Fruit fly (Drosophila melanogaster) whole organism, embryonic: Measurements from ENCODE around the gene f-cup.
A peak's percentile ranks its signal among the peaks of the same experiment; 100 is the strongest.

Source experiments
- Adf1 ChIP-seq: fragments of 200-800 bp; sonication (Bioruptor generic); IDR thresholded peaks from 2 replicates; pipeline ENCODE4 v1.3.6; 2022; ENCODE audit warnings: missing biosample characterization, missing genetic modification characterization
- CG11696 ChIP-seq: fragments of 200-800 bp; sonication (Bioruptor generic); IDR thresholded peaks from 2 replicates; pipeline ENCODE4 v1.3.6; 2022; ENCODE audit warnings: missing biosample characterization, missing genetic modification characterization
- CG12769 ChIP-seq: fragments of 200-800 bp; sonication (Bioruptor generic); optimal IDR thresholded peaks from 2 replicates; lab custom pipeline; 2019; ENCODE audit warnings: missing biosample characterization, mild to moderate bottlenecking, missing genetic modification characterization, moderate library complexity
- CG15269 ChIP-seq: fragments of 200-800 bp; sonication (Bioruptor generic); optimal IDR thresholded peaks from 2 replicates; lab custom pipeline; 2018; ENCODE audit warnings: missing biosample characterization, mild to moderate bottlenecking, missing genetic modification characterization, moderate library complexity
- CG15696 ChIP-seq: fragments of 200-800 bp; sonication (Bioruptor generic); optimal IDR thresholded peaks from 2 replicates; lab custom pipeline; 2019; ENCODE audit warnings: missing biosample characterization, mild to moderate bottlenecking, missing genetic modification characterization, moderate library complexity
- CG17186 ChIP-seq: fragments of 200-800 bp; sonication (Bioruptor generic); optimal IDR thresholded peaks from 3 replicates; lab custom pipeline; 2017; ENCODE audit warnings: missing biosample characterization, missing genetic modification reagents, missing genetic modification characterization
- CG2129 ChIP-seq: fragments of 200-800 bp; sonication (Bioruptor generic); IDR thresholded peaks from 2 replicates; pipeline ENCODE4 v1.3.6; 2022; ENCODE audit warnings: missing biosample characterization, missing genetic modification characterization; ENCODE audit not compliant: partially characterized antibody
- CG2889 ChIP-seq: fragments of 200-800 bp; sonication (Bioruptor generic); IDR thresholded peaks from 3 replicates; pipeline ENCODE4 v1.3.6; 2022; ENCODE audit warnings: missing biosample characterization, missing genetic modification characterization
- CG30020 ChIP-seq: fragments of 200-800 bp; optimal IDR thresholded peaks from 2 replicates; lab custom pipeline; 2019; ENCODE audit warnings: missing biosample characterization, mild to moderate bottlenecking, missing genetic modification characterization, moderate library complexity
- CG31441 ChIP-seq: fragments of 200-800 bp; sonication (Bioruptor generic); IDR thresholded peaks from 2 replicates; pipeline ENCODE4 v1.3.6; 2022; ENCODE audit warnings: missing biosample characterization, missing genetic modification characterization
- CG32772 ChIP-seq: fragments of 200-800 bp; sonication (Bioruptor generic); IDR thresholded peaks from 2 replicates; pipeline ENCODE4 v1.3.6; 2022; ENCODE audit warnings: missing biosample characterization, missing genetic modification characterization
- CG3847 ChIP-seq: fragments of 200-800 bp; sonication (Bioruptor generic); IDR thresholded peaks from 2 replicates; pipeline ENCODE4 v1.3.6; 2022; ENCODE audit warnings: missing biosample characterization, missing genetic modification characterization
- CG4328 ChIP-seq: fragments of 200-800 bp; sonication (Bioruptor generic); optimal IDR thresholded peaks from 3 replicates; lab custom pipeline; 2017; ENCODE audit warnings: missing biosample characterization, missing genetic modification reagents, missing genetic modification characterization
- CG7372 ChIP-seq: fragments of 200-800 bp; sonication (Bioruptor generic); IDR thresholded peaks from 2 replicates; pipeline ENCODE4 v1.3.6; 2022; ENCODE audit warnings: missing biosample characterization, missing genetic modification characterization
- CG7928 ChIP-seq: fragments of 200-800 bp; sonication (Bioruptor generic); optimal IDR thresholded peaks from 2 replicates; lab custom pipeline; 2017; ENCODE audit warnings: missing biosample characterization, mild to moderate bottlenecking, missing genetic modification characterization
- CHES-1-like ChIP-seq: fragments of 200-800 bp; sonication (Bioruptor generic); optimal IDR thresholded peaks from 2 replicates; lab custom pipeline; 2016; ENCODE audit warnings: missing biosample characterization, missing genetic modification characterization
- CTCF ChIP-seq: fragments of 200-800 bp; sonication (Bioruptor generic); optimal IDR thresholded peaks from 2 replicates; lab custom pipeline; 2017; ENCODE audit warnings: missing biosample characterization, mild to moderate bottlenecking, missing genetic modification characterization, moderate library complexity
- Doc2 ChIP-seq: fragments of 200-800 bp; sonication (Bioruptor generic); IDR thresholded peaks from 2 replicates; pipeline ENCODE4 v1.3.6; 2022; ENCODE audit warnings: missing biosample characterization, missing genetic modification characterization
- E2f2 ChIP-seq: fragments of 200-800 bp; sonication (Bioruptor generic); IDR thresholded peaks from 2 replicates; pipeline ENCODE4 v1.3.6; 2022; ENCODE audit warnings: missing biosample characterization, missing genetic modification characterization
- Ets65A ChIP-seq: fragments of 200-800 bp; sonication (Bioruptor generic); peaks from one replicate; lab custom pipeline; 2016; ENCODE audit warnings: missing biosample characterization, missing genetic modification characterization
- Gsc ChIP-seq: fragments of 200-800 bp; sonication (Bioruptor generic); IDR thresholded peaks from 2 replicates; pipeline ENCODE4 v1.3.6; 2022; ENCODE audit warnings: missing biosample characterization, missing genetic modification characterization
- Mes4 ChIP-seq: fragments of 200-800 bp; sonication (Bioruptor generic); optimal IDR thresholded peaks from 2 replicates; lab custom pipeline; 2016; ENCODE audit warnings: missing biosample characterization, missing genetic modification characterization
- Optix ChIP-seq: fragments of 200-800 bp; sonication (Bioruptor generic); IDR thresholded peaks from 3 replicates; pipeline ENCODE4 v1.3.6; 2022; ENCODE audit warnings: missing biosample characterization, missing genetic modification characterization
- ac ChIP-seq: fragments of 200-800 bp; sonication (Bioruptor generic); optimal IDR thresholded peaks from 3 replicates; lab custom pipeline; 2017; ENCODE audit warnings: missing biosample characterization, mild to moderate bottlenecking, missing genetic modification characterization
- bab2 ChIP-seq: fragments of 200-800 bp; sonication (Bioruptor generic); optimal IDR thresholded peaks from 2 replicates; lab custom pipeline; 2016; ENCODE audit warnings: missing biosample characterization, missing genetic modification characterization
- bbx ChIP-seq: fragments of 200-800 bp; sonication (Bioruptor generic); IDR thresholded peaks from 2 replicates; pipeline ENCODE4 v1.3.6; 2022; ENCODE audit warnings: missing biosample characterization, missing genetic modification characterization; ENCODE audit not compliant: partially characterized antibody
- bsh ChIP-seq, 2 experiments: fragments of 200-800 bp; sonication (Bioruptor generic); optimal IDR thresholded peaks; 2 replicates each; lab custom pipeline; 2017 to 2018; ENCODE audit warnings: mild to moderate bottlenecking in 2 of 2, missing biosample characterization in 2 of 2, missing genetic modification characterization in 2 of 2, moderate library complexity in 1 of 2
- chn ChIP-seq: fragments of 200-800 bp; sonication (Bioruptor generic); optimal IDR thresholded peaks from 2 replicates; lab custom pipeline; 2016; ENCODE audit warnings: missing biosample characterization, missing genetic modification characterization
- dan ChIP-seq: fragments of 200-800 bp; sonication (Bioruptor generic); IDR thresholded peaks from 2 replicates; pipeline ENCODE4 v1.3.6; 2022; ENCODE audit warnings: missing biosample characterization, missing genetic modification characterization
- dati ChIP-seq: fragments of 200-800 bp; sonication (Bioruptor generic); IDR thresholded peaks from 2 replicates; pipeline ENCODE4 v1.3.6; 2022; ENCODE audit warnings: missing biosample characterization, missing genetic modification characterization
- dimm ChIP-seq: fragments of 200-800 bp; sonication (Bioruptor generic); IDR thresholded peaks from 2 replicates; pipeline ENCODE4 v1.3.6; 2022; ENCODE audit warnings: missing biosample characterization, missing genetic modification characterization
- dmrt11E ChIP-seq: fragments of 200-800 bp; sonication (Bioruptor generic); optimal IDR thresholded peaks from 3 replicates; lab custom pipeline; 2018; ENCODE audit warnings: missing biosample characterization, mild to moderate bottlenecking, missing genetic modification characterization, moderate library complexity
- gcm2 ChIP-seq: fragments of 200-800 bp; sonication (Bioruptor generic); optimal IDR thresholded peaks from 2 replicates; lab custom pipeline; 2016; ENCODE audit warnings: missing biosample characterization, missing genetic modification characterization
- ham ChIP-seq: fragments of 200-800 bp; sonication (Bioruptor generic); IDR thresholded peaks from 2 replicates; pipeline ENCODE4 v1.3.6; 2022; ENCODE audit warnings: missing biosample characterization, missing genetic modification characterization
- jing ChIP-seq: fragments of 200-800 bp; sonication (Bioruptor generic); optimal IDR thresholded peaks from 2 replicates; lab custom pipeline; 2018; ENCODE audit warnings: missing biosample characterization, mild to moderate bottlenecking, missing genetic modification characterization
- lab ChIP-seq: fragments of 200-800 bp; sonication (Bioruptor generic); optimal IDR thresholded peaks from 3 replicates; lab custom pipeline; 2017; ENCODE audit warnings: missing biosample characterization, missing genetic modification characterization, mild to moderate bottlenecking, moderate library complexity, missing genetic modification reagents
- lilli ChIP-seq: fragments of 200-800 bp; sonication (Bioruptor generic); optimal IDR thresholded peaks from 3 replicates; lab custom pipeline; 2016; ENCODE audit warnings: missing biosample characterization, missing genetic modification characterization
- mirr ChIP-seq: fragments of 200-800 bp; sonication (Bioruptor generic); optimal IDR thresholded peaks from 3 replicates; lab custom pipeline; 2018; ENCODE audit warnings: missing biosample characterization, mild to moderate bottlenecking, missing genetic modification characterization
- mld ChIP-seq: fragments of 200-800 bp; sonication (Bioruptor generic); IDR thresholded peaks from 3 replicates; pipeline ENCODE4 v1.3.6; 2022; ENCODE audit warnings: missing biosample characterization, missing genetic modification characterization; ENCODE audit not compliant: partially characterized antibody
- nerfin-1 ChIP-seq: fragments of 200-800 bp; sonication (Bioruptor generic); optimal IDR thresholded peaks from 3 replicates; lab custom pipeline; 2019; ENCODE audit warnings: missing biosample characterization, mild to moderate bottlenecking, missing genetic modification characterization, moderate library complexity
- peb ChIP-seq: fragments of 200-800 bp; sonication (Bioruptor generic); IDR thresholded peaks from 2 replicates; pipeline ENCODE4 v1.3.6; 2022; ENCODE audit warnings: missing biosample characterization, missing genetic modification characterization
- pros ChIP-seq: fragments of 200-800 bp; sonication (Bioruptor generic); optimal IDR thresholded peaks from 3 replicates; lab custom pipeline; 2019; ENCODE audit warnings: missing biosample characterization, mild to moderate bottlenecking, missing genetic modification characterization, moderate library complexity
- pzg ChIP-seq: fragments of 200-800 bp; sonication (Bioruptor generic); optimal IDR thresholded peaks from 3 replicates; lab custom pipeline; 2018; ENCODE audit warnings: missing biosample characterization, mild to moderate bottlenecking, missing genetic modification characterization, moderate library complexity
- salm ChIP-seq: fragments of 200-800 bp; sonication (Bioruptor generic); optimal IDR thresholded peaks from 2 replicates; lab custom pipeline; 2018; ENCODE audit warnings: missing biosample characterization, mild to moderate bottlenecking, missing genetic modification characterization
- sc ChIP-seq, 3 experiments: fragments of >200 bp in 2 of 3; fragments of 200-800 bp in 1 of 3; sonication (Bioruptor generic) in 1 of 3; optimal IDR thresholded peaks; 2 replicates in 2 of 3; 3 replicates in 1 of 3; lab custom pipeline; 2017; ENCODE audit warnings: mild to moderate bottlenecking in 1 of 3, missing biosample characterization in 1 of 3, missing genetic modification characterization in 1 of 3, missing genetic modification reagents in 1 of 3
- sens-2 ChIP-seq: fragments of 200-800 bp; sonication (Bioruptor generic); IDR thresholded peaks from 2 replicates; pipeline ENCODE4 v1.3.6; 2022; ENCODE audit warnings: missing biosample characterization, missing genetic modification characterization
- seq ChIP-seq: fragments of 200-800 bp; sonication (Bioruptor generic); IDR thresholded peaks from 2 replicates; pipeline ENCODE4 v1.3.6; 2022; ENCODE audit warnings: missing biosample characterization, missing genetic modification characterization
- sqz ChIP-seq: fragments of 200-800 bp; sonication (Bioruptor generic); optimal IDR thresholded peaks from 3 replicates; lab custom pipeline; 2018; ENCODE audit warnings: missing biosample characterization, mild to moderate bottlenecking, missing genetic modification characterization
- vvl ChIP-seq: fragments of 200-800 bp; sonication (Bioruptor generic); IDR thresholded peaks from 2 replicates; pipeline ENCODE4 v1.3.6; 2022; ENCODE audit warnings: missing biosample characterization, missing genetic modification characterization

Gene f-cup

DNA sequence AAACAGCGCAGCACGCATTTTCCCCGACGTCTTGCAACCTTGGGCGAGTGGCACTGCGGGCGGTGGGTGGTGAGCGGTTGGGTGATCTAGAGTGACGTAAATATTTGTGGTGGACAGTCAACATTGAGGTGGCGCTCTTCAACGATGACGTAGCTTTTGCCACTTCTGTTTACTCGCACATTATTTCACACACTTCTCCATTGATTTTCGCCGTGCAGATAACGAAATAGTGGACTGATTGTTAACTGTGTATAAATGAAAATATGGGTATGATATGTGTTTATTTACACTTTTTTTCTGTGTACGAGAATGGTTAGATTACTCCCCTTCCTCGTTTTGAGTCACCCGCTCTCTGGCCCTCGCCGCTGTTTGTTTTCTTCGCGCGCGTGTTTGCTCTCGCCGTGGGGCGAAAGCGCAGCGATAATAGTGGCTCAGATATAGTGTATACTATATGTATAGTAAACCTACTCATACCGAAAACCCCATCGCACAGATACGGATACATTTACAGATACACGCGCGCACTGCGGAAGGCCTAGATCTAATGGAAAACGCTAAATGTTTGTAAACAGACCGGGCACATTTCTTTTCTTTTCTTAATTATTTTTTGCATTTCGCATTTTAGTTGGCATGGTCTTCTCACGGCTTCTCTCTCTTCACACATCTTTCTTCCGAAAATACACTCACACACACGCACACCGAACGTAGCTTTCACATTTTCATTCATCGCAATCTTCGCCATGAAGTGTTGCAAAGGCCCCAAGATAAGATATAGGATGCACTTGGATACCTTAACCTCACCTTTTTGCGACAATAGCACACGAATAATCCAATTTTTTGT, 14.0 kb downstream of the f-cup start, which contains the start of gene omd (continued):
- TF ChIP-seq sens-2 (GFP tag; lab: Robert Waterston, UW) (0 out of 2 replicates have a peak, but pooled peaks have one; percentile 30), CG4328 (GFP tag; lab: Kevin White, UChicago) (peak; percentile 79), sc (optimal IDR thresholded peaks at IDR 0.05; lab: Kevin White, UChicago) (no peak), sc (GFP tag; optimal IDR thresholded peaks at IDR 0.05; lab: Kevin White, UChicago) (peak; percentile 43), CG11696 (no peak), mirr (GFP tag; lab: Kevin White, UChicago) (peak; percentile 82), CG15269 (tag; lab: Kevin White, UChicago) (no peak), dimm (GFP tag; lab: Robert Waterston, UW) (no peak), chn (peak; percentile 43), ac (GFP tag; lab: Kevin White, UChicago) (peak; percentile 74), E2f2 (0 out of 2 replicates have a peak, but pooled peaks have one; percentile 18), pros (GFP tag; lab: Kevin White, UChicago) (no peak), mld (GFP tag; lab: Robert Waterston, UW) (no peak), pzg (GFP tag; lab: Kevin White, UChicago) (peak; percentile 11), gcm2 (GFP tag; lab: Kevin White, UChicago) (peak; percentile 56), CG7372 (GFP tag; lab: Robert Waterston, UW) (no peak), CTCF (peak; percentile 36), Optix (GFP tag; lab: Robert Waterston, UW) (peak; percentile 76), Doc2 (no peak), CG2889 (no peak), CG12769 (tag; lab: Kevin White, UChicago) (no peak), Gsc (GFP tag; lab: Robert Waterston, UW) (no peak), dan (GFP tag; lab: Robert Waterston, UW) (no peak), peb (peak; percentile 18), dati (GFP tag; lab: Robert Waterston, UW) (peak; percentile 43; the same call in 1 of the 2 replicates), lilli (peak; percentile 61), dmrt11E (peak; percentile 64), jing (GFP tag; lab: Kevin White, UChicago) (no peak), CG31441 (GFP tag; lab: Robert Waterston, UW) (no peak), lab (peak; percentile 87), seq (GFP tag; lab: Robert Waterston, UW) (peak; percentile 51), Mes4 (GFP tag; lab: Kevin White, UChicago) (peak; percentile 45), ham (GFP tag; lab: Robert Waterston, UW) (no peak; the same call in 1 of the 2 replicates), sqz (GFP tag; lab: Kevin White, UChicago) (no peak), CG32772 (peak; percentile 21; the same call in 1 of the 2 replicates), CG2129 (GFP tag; lab: Robert Waterston, UW) (no peak), Ets65A (GFP tag; lab: Kevin White, UChicago) (no peak), nerfin-1 (tag; lab: Kevin White, UChicago) (peak; percentile 64), bbx (GFP tag; lab: Robert Waterston, UW) (no peak), CG17186 (GFP tag; lab: Kevin White, UChicago) (peak; percentile 69), bab2 (peak; percentile 79), CG30020 (tag; lab: Kevin White, UChicago) (no peak), Adf1 (GFP tag; lab: Robert Waterston, UW) (peak; percentile 51; the same call in 1 of the 2 replicates), salm (tag; lab: Kevin White, UChicago) (peak; percentile 48), CG3847 (GFP tag; lab: Robert Waterston, UW) (0 out of 2 replicates have a peak, but pooled peaks have one; percentile 15), CHES-1-like (GFP tag; lab: Kevin White, UChicago) (peak; percentile 49), CG15696 (tag; lab: Kevin White, UChicago) (peak; percentile 70), vvl (GFP tag; lab: Robert Waterston, UW) (peak; percentile 64), CG7928 (GFP tag; lab: Kevin White, UChicago) (peak; percentile 12), bsh (GFP tag; optimal IDR thresholded peaks at IDR 0.05; lab: Kevin White, UChicago) (peak in 1 of 2 experiments; percentile 59)
